Fruit fly (Drosophila melanogaster) whole organism, embryonic: ENCODE data around the gene Bet3.

Source experiments
- Abd-B ChIP-seq: fragments of 200-800 bp; sonication (Bioruptor generic); optimal IDR thresholded peaks from 2 replicates; lab custom pipeline; 2018; ENCODE audit warnings: missing biosample characterization, mild to moderate bottlenecking, missing genetic modification characterization, moderate library complexity
- Aef1 ChIP-seq: fragments of 200-800 bp; sonication (Bioruptor generic); IDR thresholded peaks from 3 replicates; pipeline ENCODE4 v1.3.6; 2022; ENCODE audit warnings: missing biosample characterization, missing genetic modification characterization
- Awh ChIP-seq: fragments of 200-800 bp; sonication (Bioruptor generic); IDR thresholded peaks from 2 replicates; pipeline ENCODE4, ENCODE4 v1.3.6; 2022; ENCODE audit warnings: missing biosample characterization, missing genetic modification characterization
- BtbVII ChIP-seq: fragments of 200-800 bp; sonication (Bioruptor generic); optimal IDR thresholded peaks from 3 replicates; lab custom pipeline; 2017; ENCODE audit warnings: missing biosample characterization, mild to moderate bottlenecking, missing genetic modification characterization
- CG12769 ChIP-seq: fragments of 200-800 bp; sonication (Bioruptor generic); optimal IDR thresholded peaks from 2 replicates; lab custom pipeline; 2019; ENCODE audit warnings: missing biosample characterization, mild to moderate bottlenecking, missing genetic modification characterization, moderate library complexity
- CG17359 ChIP-seq: fragments of 200-800 bp; sonication (Bioruptor generic); optimal IDR thresholded peaks from 3 replicates; lab custom pipeline; 2018; ENCODE audit warnings: missing biosample characterization, mild to moderate bottlenecking, missing genetic modification characterization, moderate library complexity
- CG18599 ChIP-seq: fragments of 200-800 bp; sonication (Bioruptor generic); optimal IDR thresholded peaks from 3 replicates; lab custom pipeline; 2017; ENCODE audit warnings: missing biosample characterization, missing genetic modification characterization, mild to moderate bottlenecking, moderate library complexity, missing genetic modification reagents
- CG2678 ChIP-seq: fragments of 200-800 bp; sonication (Bioruptor generic); optimal IDR thresholded peaks from 3 replicates; lab custom pipeline; 2019; ENCODE audit warnings: missing biosample characterization, mild to moderate bottlenecking, missing genetic modification characterization, moderate library complexity
- CG32767 ChIP-seq: fragments of 200-800 bp; sonication (Bioruptor generic); IDR thresholded peaks from 2 replicates; pipeline ENCODE4 v1.3.6; 2022; ENCODE audit warnings: missing biosample characterization, missing genetic modification characterization
- CG34422 ChIP-seq: fragments of 200-800 bp; sonication (Bioruptor generic); IDR thresholded peaks from 3 replicates; pipeline ENCODE4 v1.3.6; 2022; ENCODE audit warnings: missing biosample characterization, missing genetic modification characterization
- CG6175 ChIP-seq: fragments of 200-800 bp; sonication (Bioruptor generic); IDR thresholded peaks from 3 replicates; pipeline ENCODE4 v1.3.6; 2022; ENCODE audit warnings: missing biosample characterization, missing genetic modification characterization
- CG7928 ChIP-seq: fragments of 200-800 bp; sonication (Bioruptor generic); optimal IDR thresholded peaks from 2 replicates; lab custom pipeline; 2017; ENCODE audit warnings: missing biosample characterization, mild to moderate bottlenecking, missing genetic modification characterization
- CG7963 ChIP-seq: fragments of 200-800 bp; sonication (Bioruptor generic); IDR thresholded peaks from 3 replicates; pipeline ENCODE4 v1.3.6; 2022; ENCODE audit warnings: missing biosample characterization, missing genetic modification characterization; ENCODE audit not compliant: partially characterized antibody
- CG8281 ChIP-seq: fragments of 200-800 bp; sonication (Bioruptor generic); optimal IDR thresholded peaks from 2 replicates; lab custom pipeline; 2018; ENCODE audit warnings: missing biosample characterization, mild to moderate bottlenecking, missing genetic modification characterization, moderate library complexity
- CG8924 ChIP-seq: fragments of 200-800 bp; optimal IDR thresholded peaks from 3 replicates; lab custom pipeline; 2019; ENCODE audit warnings: missing biosample characterization, mild to moderate bottlenecking, missing genetic modification characterization, moderate library complexity
- Doc2 ChIP-seq: fragments of 200-800 bp; sonication (Bioruptor generic); IDR thresholded peaks from 2 replicates; pipeline ENCODE4 v1.3.6; 2022; ENCODE audit warnings: missing biosample characterization, missing genetic modification characterization
- Fer3 ChIP-seq: fragments of 200-800 bp; sonication (Bioruptor generic); optimal IDR thresholded peaks from 2 replicates; lab custom pipeline; 2018; ENCODE audit warnings: missing biosample characterization, mild to moderate bottlenecking, missing genetic modification characterization, moderate library complexity
- HLHmδ ChIP-seq: fragments of 200-800 bp; sonication (Bioruptor generic); optimal IDR thresholded peaks from 2 replicates; lab custom pipeline; 2018; ENCODE audit warnings: missing biosample characterization, mild to moderate bottlenecking, missing genetic modification characterization, moderate library complexity
- Kr ChIP-seq: fragments of 200-800 bp; sonication (Bioruptor generic); optimal IDR thresholded peaks from 2 replicates; lab custom pipeline; 2017; ENCODE audit warnings: missing biosample characterization, mild to moderate bottlenecking, missing genetic modification characterization
- MBD-R2 ChIP-seq: fragments of 200-800 bp; sonication (Bioruptor generic); IDR thresholded peaks from 2 replicates; pipeline ENCODE4 v1.3.6; 2022; ENCODE audit warnings: missing biosample characterization, missing genetic modification characterization
- MESR4 ChIP-seq: fragments of 200-800 bp; sonication (Bioruptor generic); optimal IDR thresholded peaks from 2 replicates; lab custom pipeline; 2018; ENCODE audit warnings: missing biosample characterization, mild to moderate bottlenecking, missing genetic modification characterization, moderate library complexity
- Meics ChIP-seq: fragments of 200-800 bp; sonication (Bioruptor generic); optimal IDR thresholded peaks from 2 replicates; lab custom pipeline; 2017; ENCODE audit warnings: missing biosample characterization, mild to moderate bottlenecking, missing genetic modification characterization
- Rfx ChIP-seq: fragments of 200-800 bp; sonication (Bioruptor generic); IDR thresholded peaks from 2 replicates; pipeline ENCODE4 v1.3.6; 2022; ENCODE audit warnings: missing biosample characterization, missing genetic modification characterization
- Xrp1 ChIP-seq: fragments of 200-800 bp; sonication (Bioruptor generic); IDR thresholded peaks from 2 replicates; pipeline ENCODE4 v1.3.6; 2022; ENCODE audit warnings: missing biosample characterization, missing genetic modification characterization
- YL-1 ChIP-seq: fragments of 200-800 bp; sonication (Bioruptor generic); optimal IDR thresholded peaks from 3 replicates; lab custom pipeline; 2017; ENCODE audit warnings: missing biosample characterization, mild to moderate bottlenecking, missing genetic modification characterization
- ac ChIP-seq: fragments of 200-800 bp; sonication (Bioruptor generic); optimal IDR thresholded peaks from 3 replicates; lab custom pipeline; 2017; ENCODE audit warnings: missing biosample characterization, mild to moderate bottlenecking, missing genetic modification characterization
- amos ChIP-seq: fragments of 200-800 bp; sonication (Bioruptor generic); IDR thresholded peaks from 2 replicates; pipeline ENCODE4 v1.3.6; 2022; ENCODE audit warnings: missing biosample characterization, missing genetic modification characterization; ENCODE audit not compliant: partially characterized antibody
- ara ChIP-seq: fragments of 200-800 bp; sonication (Bioruptor generic); IDR thresholded peaks from 2 replicates; pipeline ENCODE4 v1.3.6; 2022; ENCODE audit warnings: missing biosample characterization, missing genetic modification characterization
- caup ChIP-seq: fragments of 200-800 bp; sonication (Bioruptor generic); optimal IDR thresholded peaks from 3 replicates; lab custom pipeline; 2017; ENCODE audit warnings: missing biosample characterization, mild to moderate bottlenecking, missing genetic modification characterization, moderate library complexity; ENCODE audit not compliant: severe bottlenecking
- corto ChIP-seq: fragments of 200-800 bp; sonication (Bioruptor generic); optimal IDR thresholded peaks from 2 replicates; lab custom pipeline; 2016; ENCODE audit warnings: missing biosample characterization, mild to moderate bottlenecking, missing genetic modification characterization, moderate library complexity
- crp ChIP-seq, 2 experiments: fragments of 200-800 bp; sonication (Bioruptor generic); optimal IDR thresholded peaks; 2 replicates in 1 of 2; 3 replicates in 1 of 2; lab custom pipeline; 2017; ENCODE audit warnings: missing biosample characterization in 2 of 2, missing genetic modification characterization in 2 of 2, mild to moderate bottlenecking in 1 of 2, moderate library complexity in 1 of 2
- cwo ChIP-seq: fragments of 200-800 bp; sonication (Bioruptor generic); optimal IDR thresholded peaks from 3 replicates; lab custom pipeline; 2017; ENCODE audit warnings: missing biosample characterization, missing genetic modification characterization, mild to moderate bottlenecking, moderate library complexity, missing genetic modification reagents
- gro ChIP-seq: fragments of 200-800 bp; sonication (Bioruptor generic); optimal IDR thresholded peaks from 2 replicates; lab custom pipeline; 2016; ENCODE audit warnings: missing biosample characterization, missing genetic modification characterization
- gsb-n ChIP-seq: fragments of 200-800 bp; sonication (Bioruptor generic); optimal IDR thresholded peaks from 3 replicates; lab custom pipeline; 2018; ENCODE audit warnings: missing biosample characterization, mild to moderate bottlenecking, missing genetic modification characterization
- kah ChIP-seq: fragments of 200-800 bp; sonication (Bioruptor generic); optimal IDR thresholded peaks from 2 replicates; lab custom pipeline; 2018; ENCODE audit warnings: missing biosample characterization, mild to moderate bottlenecking, missing genetic modification characterization
- lab ChIP-seq: fragments of 200-800 bp; sonication (Bioruptor generic); optimal IDR thresholded peaks from 3 replicates; lab custom pipeline; 2017; ENCODE audit warnings: missing biosample characterization, missing genetic modification characterization, mild to moderate bottlenecking, moderate library complexity, missing genetic modification reagents
- nerfin-2 ChIP-seq: fragments of 200-800 bp; sonication (Bioruptor generic); IDR thresholded peaks from 2 replicates; pipeline ENCODE4 v1.3.6; 2022; ENCODE audit warnings: missing biosample characterization, missing genetic modification characterization; ENCODE audit not compliant: partially characterized antibody
- odd ChIP-seq: fragments of 200-800 bp; sonication (Bioruptor generic); optimal IDR thresholded peaks from 2 replicates; lab custom pipeline; 2017; ENCODE audit warnings: missing biosample characterization, mild to moderate bottlenecking, missing genetic modification characterization
- otp ChIP-seq: fragments of 200-800 bp; sonication (Bioruptor generic); IDR thresholded peaks from 3 replicates; pipeline ENCODE4, ENCODE4 v1.3.6; 2022; ENCODE audit warnings: missing biosample characterization, missing genetic modification characterization
- p53 ChIP-seq: fragments of 200-800 bp; sonication (Bioruptor generic); optimal IDR thresholded peaks from 2 replicates; lab custom pipeline; 2016; ENCODE audit warnings: missing biosample characterization, missing genetic modification characterization
- rib ChIP-seq: fragments of 200-800 bp; sonication (Bioruptor generic); IDR thresholded peaks from 2 replicates; pipeline ENCODE4 v1.3.6; 2022; ENCODE audit warnings: missing biosample characterization, missing genetic modification characterization
- row ChIP-seq: fragments of 200-800 bp; sonication (Bioruptor generic); IDR thresholded peaks from 3 replicates; pipeline ENCODE4 v1.3.6; 2022; ENCODE audit warnings: missing biosample characterization, missing genetic modification characterization
- scrt ChIP-seq: fragments of 200-800 bp; sonication (Bioruptor generic); optimal IDR thresholded peaks from 2 replicates; lab custom pipeline; 2018; ENCODE audit warnings: missing biosample characterization, mild to moderate bottlenecking, missing genetic modification characterization, moderate library complexity
- tll ChIP-seq, 2 experiments: fragments of 200-800 bp in 1 of 2; fragments of >200 bp in 1 of 2; sonication (Bioruptor generic) in 1 of 2; optimal IDR thresholded peaks; 2 replicates each; lab custom pipeline; 2017 to 2019; ENCODE audit warnings: missing biosample characterization in 2 of 2, missing genetic modification characterization in 2 of 2, mild to moderate bottlenecking in 1 of 2, moderate library complexity in 1 of 2
- zen ChIP-seq: fragments of 200-800 bp; sonication (Bioruptor generic); optimal IDR thresholded peaks from 3 replicates; lab custom pipeline; 2018; ENCODE audit warnings: missing biosample characterization, mild to moderate bottlenecking, missing genetic modification characterization, moderate library complexity
- zf30C ChIP-seq: fragments of 200-800 bp; sonication (Bioruptor generic); optimal IDR thresholded peaks from 3 replicates; lab custom pipeline; 2018; ENCODE audit warnings: missing biosample characterization, mild to moderate bottlenecking, missing genetic modification characterization

Gene Bet3

DNA sequence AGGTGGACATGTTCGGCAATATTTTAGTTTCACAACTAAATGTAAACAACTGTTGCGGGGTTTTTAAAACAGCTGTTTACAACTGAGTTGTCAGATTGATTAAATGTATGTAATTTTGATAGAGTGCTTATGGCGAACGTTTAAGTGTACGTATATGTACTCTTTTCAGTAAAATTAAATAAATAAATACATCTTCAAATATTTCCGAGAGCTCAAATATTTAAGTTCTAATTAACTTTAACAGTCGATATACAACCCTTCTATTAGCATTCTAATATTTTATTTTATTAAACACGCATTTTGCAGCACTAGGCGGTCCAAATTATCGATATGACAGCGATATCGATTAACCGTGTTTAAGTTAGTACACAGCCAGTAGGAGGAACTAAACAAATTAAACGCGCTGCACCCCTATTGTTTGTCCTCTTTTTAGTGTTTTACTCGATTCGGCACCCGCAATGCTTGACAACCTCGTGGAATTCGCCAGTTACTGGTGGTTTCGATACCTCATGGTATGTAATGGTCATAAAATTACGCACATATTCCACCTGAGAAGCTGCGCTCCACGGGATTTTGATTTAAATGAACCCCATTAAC, 9.6 kb upstream of the Bet3 start, which contains the start of the genes CG3448 and ghi (continued):
- TF ChIP-seq CG12769 (tag; lab: Kevin White, UChicago), result peak; percentile 8
- no peak for TF ChIP-seq rib
- no peak for TF ChIP-seq zf30C (GFP tag; lab: Kevin White, UChicago)
- TF ChIP-seq p53 (GFP tag; lab: Kevin White, UChicago), result no peak
- peak; percentile 59 for TF ChIP-seq ara (GFP tag; lab: Robert Waterston, UW)
- peak; percentile 76 for TF ChIP-seq Xrp1 (GFP tag; lab: Robert Waterston, UW)
- TF ChIP-seq HLHmδ, result no peak
- peak; percentile 52 for TF ChIP-seq Meics

DNA sequence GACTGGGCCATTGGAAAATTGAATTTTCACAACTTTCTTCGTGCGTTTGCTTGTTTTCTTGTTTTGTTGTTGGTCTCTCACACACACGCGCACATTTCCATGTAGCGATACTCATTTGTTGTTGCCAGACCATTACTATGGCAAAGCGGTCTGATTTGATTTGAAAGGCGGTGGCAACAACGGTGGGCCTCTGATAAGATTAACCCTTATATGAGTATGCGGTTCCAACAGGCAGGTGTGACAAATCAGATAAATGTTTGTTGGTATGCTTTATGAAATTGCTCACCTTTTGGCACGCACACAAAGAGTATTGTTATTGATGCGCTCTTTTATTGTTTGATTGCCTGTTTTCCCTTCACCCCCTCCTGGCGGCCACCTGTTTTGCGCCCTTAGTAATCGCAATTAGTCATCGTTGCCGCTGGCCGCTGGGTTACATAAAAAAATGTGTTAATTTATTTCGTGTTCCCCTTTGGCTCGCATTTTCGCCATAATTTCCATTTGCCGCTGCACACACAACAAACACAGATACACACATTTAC, 5.2 kb upstream of the Bet3 start:
- TF ChIP-seq Doc2 (GFP tag; lab: Robert Waterston, UW) (no peak), lab (peak; percentile 68), gro (GFP tag; lab: Kevin White, UChicago) (peak; percentile 45), kah (GFP tag; lab: Kevin White, UChicago) (peak; percentile 38), tll (GFP tag; optimal IDR thresholded peaks at IDR 0.05; lab: Kevin White, UChicago) (peak in 1 of 2 experiments; percentile 45), Fer3 (peak; percentile 12), CG2678 (tag; lab: Kevin White, UChicago) (peak; percentile 19), Abd-B (GFP tag; lab: Kevin White, UChicago) (peak; percentile 6), YL-1 (peak; percentile 4), caup (peak; percentile 36), CG8924 (tag; lab: Kevin White, UChicago) (peak; percentile 5), Aef1 (GFP tag; lab: Robert Waterston, UW) (peak; percentile 62; the same call in 2 of the 3 replicates), CG8281 (tag; lab: Kevin White, UChicago) (peak; percentile 48), amos (no peak), zen (tag; lab: Kevin White, UChicago) (peak; percentile 73), MBD-R2 (peak; percentile 7; the same call in 1 of the 2 replicates), gsb-n (tag; lab: Kevin White, UChicago) (peak; percentile 78), scrt (peak; percentile 46), MESR4 (GFP tag; lab: Kevin White, UChicago) (peak; percentile 20), CG32767 (GFP tag; lab: Robert Waterston, UW) (0 out of 2 replicates have a peak, but pooled peaks have one; percentile 7), cwo (GFP tag; lab: Kevin White, UChicago) (peak; percentile 22), otp (GFP tag; lab: Robert Waterston, UW) (peak; percentile 16; the same call in 1 of the 3 replicates), CG7928 (GFP tag; lab: Kevin White, UChicago) (no peak), CG6175 (peak; percentile 54; the same call in 1 of the 3 replicates), crp (GFP tag; optimal IDR thresholded peaks at IDR 0.05; lab: Kevin White, UChicago) (no peak), CG34422 (no peak), Rfx (GFP tag; lab: Robert Waterston, UW) (peak; percentile 38), odd (GFP tag; lab: Kevin White, UChicago) (no peak), ac (GFP tag; lab: Kevin White, UChicago) (no peak), Kr (peak; percentile 79), nerfin-2 (GFP tag; lab: Robert Waterston, UW) (no peak), CG7963 (GFP tag; lab: Robert Waterston, UW) (0 out of 3 replicates have a peak, but pooled peaks have one; percentile 22), row (GFP tag; lab: Robert Waterston, UW) (0 out of 3 replicates have a peak, but pooled peaks have one; percentile 13), BtbVII (GFP tag; lab: Kevin White, UChicago) (peak; percentile 1), CG17359 (no peak), corto (peak; percentile 2), Awh (GFP tag; lab: Robert Waterston, UW) (0 out of 2 replicates have a peak, but pooled peaks have one; percentile 33), CG18599 (GFP tag; lab: Kevin White, UChicago) (peak; percentile 50)
